Comparison of ENCODE assay signal across 2 fruit fly cellular contexts in genomic region chrX:7691947-7692739, dm6.
TF ChIP-seq lines count a peak whose summit lies in the region.

No protein-coding gene starts in this region.

TF ChIP-seq in whole organism, embryonic, 481 proteins besides CTCF, POLR2A, EP300 and RAD21 (continued from another document and continues in another):
- TF ChIP-seq trh (GFP tag; optimal IDR thresholded peaks at IDR 0.05; lab: Kevin White, UChicago) (peak; percentile 22), vnd (GFP tag; IDR thresholded peaks at IDR 0.05; lab: Robert Waterston, UW; ENCODE audit: partially characterized antibody) (no peak), dimm (GFP tag; IDR thresholded peaks at IDR 0.05; lab: Robert Waterston, UW) (no peak), CG34376 (GFP tag; optimal IDR thresholded peaks at IDR 0.05; lab: Kevin White, UChicago) (no peak), Six4 (GFP tag; optimal IDR thresholded peaks at IDR 0.05; lab: Kevin White, UChicago) (peak; percentile 13), ase (GFP tag; IDR thresholded peaks at IDR 0.05; lab: Robert Waterston, UW) (peak; percentile 47; the same call in 1 of the 3 replicates), CG4854 (GFP tag; optimal IDR thresholded peaks at IDR 0.05; lab: Kevin White, UChicago) (peak; percentile 75), inv (GFP tag; IDR thresholded peaks at IDR 0.05; lab: Robert Waterston, UW; ENCODE audit: partially characterized antibody) (no peak), CG13287 (GFP tag; IDR thresholded peaks at IDR 0.05; lab: Robert Waterston, UW; ENCODE audit: partially characterized antibody) (peak; percentile 35; the same call in 1 of the 2 replicates), Myb (GFP tag; optimal IDR thresholded peaks at IDR 0.05; lab: Kevin White, UChicago) (peak; percentile 36), CG10979 (tag; optimal IDR thresholded peaks at IDR 0.05; lab: Kevin White, UChicago) (peak; percentile 60), Dp (GFP tag; optimal IDR thresholded peaks at IDR 0.05; lab: Kevin White, UChicago) (no peak), CG10267 (tag; optimal IDR thresholded peaks at IDR 0.05; lab: Kevin White, UChicago) (peak; percentile 57), Spps (tag; optimal IDR thresholded peaks at IDR 0.05; lab: Kevin White, UChicago) (peak; percentile 34), lmd (GFP tag; IDR thresholded peaks at IDR 0.05; lab: Robert Waterston, UW) (peak; percentile 72), Fer3 (tag; optimal IDR thresholded peaks at IDR 0.05; lab: Kevin White, UChicago) (peak; percentile 82), ftz-f1 (GFP tag; optimal IDR thresholded peaks at IDR 0.05; lab: Kevin White, UChicago) (peak; percentile 24), esg (GFP tag; conservative IDR thresholded peaks at IDR 0.05; lab: Robert Waterston, UW) (peak; percentile 73), CG12071 (GFP tag; optimal IDR thresholded peaks at IDR 0.05; lab: Kevin White, UChicago) (peak; percentile 39), D19A (tag; optimal IDR thresholded peaks at IDR 0.05; lab: Kevin White, UChicago) (peak; percentile 67), row (GFP tag; IDR thresholded peaks at IDR 0.05; lab: Robert Waterston, UW) (peak; percentile 70), Pdp1 (GFP tag; optimal IDR thresholded peaks at IDR 0.05; lab: Kevin White, UChicago) (peak; percentile 47 to 63), Drgx (GFP tag; IDR thresholded peaks at IDR 0.05; lab: Robert Waterston, UW) (peak; percentile 77), mld (GFP tag; IDR thresholded peaks at IDR 0.05; lab: Robert Waterston, UW; ENCODE audit: partially characterized antibody) (no peak), CG18011 (GFP tag; optimal IDR thresholded peaks at IDR 0.05; lab: Kevin White, UChicago) (peak; percentile 41), Ets65A (GFP tag; lab: Kevin White, UChicago) (peak; percentile 94), CG10462 (GFP tag; optimal IDR thresholded peaks at IDR 0.05; lab: Kevin White, UChicago) (peak; percentile 55), CG1832 (GFP tag; optimal IDR thresholded peaks at IDR 0.05; lab: Kevin White, UChicago) (no peak), lab (GFP tag; optimal IDR thresholded peaks at IDR 0.05; lab: Kevin White, UChicago) (peak; percentile 79), CG8089 (GFP tag; optimal IDR thresholded peaks at IDR 0.05; lab: Kevin White, UChicago) (peak; percentile 16), HLHmδ (GFP tag; optimal IDR thresholded peaks at IDR 0.05; lab: Kevin White, UChicago) (no peak), B-H2 (GFP tag; optimal IDR thresholded peaks at IDR 0.05; lab: Kevin White, UChicago) (peak; percentile 0), dpn (GFP tag; optimal IDR thresholded peaks at IDR 0.05; lab: Kevin White, UChicago) (peak; percentile 58 to 69), dati (GFP tag; IDR thresholded peaks at IDR 0.05; lab: Robert Waterston, UW) (no peak), grn (GFP tag; optimal IDR thresholded peaks at IDR 0.05; lab: Kevin White, UChicago) (no peak), CG15696 (tag; optimal IDR thresholded peaks at IDR 0.05; lab: Kevin White, UChicago) (no peak), CG7963 (GFP tag; IDR thresholded peaks at IDR 0.05; lab: Robert Waterston, UW; ENCODE audit: partially characterized antibody) (no peak), gsb-n (tag; optimal IDR thresholded peaks at IDR 0.05; lab: Kevin White, UChicago) (peak; percentile 44), CG8281 (tag; optimal IDR thresholded peaks at IDR 0.05; lab: Kevin White, UChicago) (peak; percentile 10), az2 (GFP tag; optimal IDR thresholded peaks at IDR 0.05; lab: Kevin White, UChicago) (peak; percentile 42), CG10209 (GFP tag; optimal IDR thresholded peaks at IDR 0.05; lab: Kevin White, UChicago) (peak; percentile 75), H2.0 (GFP tag; IDR thresholded peaks at IDR 0.05; lab: Robert Waterston, UW) (peak; percentile 66), CG12391 (tag; optimal IDR thresholded peaks at IDR 0.05; lab: Kevin White, UChicago) (peak; percentile 76), Camta (GFP tag; optimal IDR thresholded peaks at IDR 0.05; lab: Kevin White, UChicago) (peak; percentile 30), Elba2 (GFP tag; optimal IDR thresholded peaks at IDR 0.05; lab: Kevin White, UChicago) (no peak), CG8478 (optimal IDR thresholded peaks at IDR 0.05; lab: Kevin White, UChicago) (no peak), her (GFP tag; optimal IDR thresholded peaks at IDR 0.05; lab: Kevin White, UChicago) (peak; percentile 53), btn (GFP tag; optimal IDR thresholded peaks at IDR 0.05; lab: Kevin White, UChicago) (no peak), CG8944 (GFP tag; optimal IDR thresholded peaks at IDR 0.05; lab: Kevin White, UChicago) (peak; percentile 39), peb (GFP tag; IDR thresholded peaks at IDR 0.05; lab: Robert Waterston, UW) (no peak), gcm (GFP tag; optimal IDR thresholded peaks at IDR 0.05; lab: Kevin White, UChicago) (peak; percentile 62), CG31365 (tag; optimal IDR thresholded peaks at IDR 0.05; lab: Kevin White, UChicago) (no peak), pzg (GFP tag; optimal IDR thresholded peaks at IDR 0.05; lab: Kevin White, UChicago) (no peak), tap (tag; optimal IDR thresholded peaks at IDR 0.05; lab: Kevin White, UChicago) (peak; percentile 35), CG31224 (GFP tag; IDR thresholded peaks at IDR 0.05; lab: Robert Waterston, UW) (peak; percentile 36; the same call in 1 of the 2 replicates), CG7786 (GFP tag; optimal IDR thresholded peaks at IDR 0.05; lab: Kevin White, UChicago) (peak; percentile 69), Lhr (GFP tag; optimal IDR thresholded peaks at IDR 0.05; lab: Kevin White, UChicago) (no peak), usp (GFP tag; optimal IDR thresholded peaks at IDR 0.05; lab: Kevin White, UChicago) (no peak), CG7556 (GFP tag; optimal IDR thresholded peaks at IDR 0.05; lab: Kevin White, UChicago) (peak; percentile 88), Awh (GFP tag; IDR thresholded peaks at IDR 0.05; lab: Robert Waterston, UW) (no peak), NfI (GFP tag; optimal IDR thresholded peaks at IDR 0.05; lab: Kevin White, UChicago) (peak; percentile 73), CG4360 (GFP tag; IDR thresholded peaks at IDR 0.05; lab: Robert Waterston, UW) (peak; percentile 35; the same call in 1 of the 2 replicates), CG4820 (GFP tag; optimal IDR thresholded peaks at IDR 0.05; lab: Kevin White, UChicago) (peak; percentile 51), Ptx1 (GFP tag; IDR thresholded peaks at IDR 0.05; lab: Robert Waterston, UW) (peak; percentile 75), klu (GFP tag; IDR thresholded peaks at IDR 0.05; lab: Robert Waterston, UW) (peak; percentile 26; the same call in 1 of the 2 replicates), eve (GFP tag; optimal IDR thresholded peaks at IDR 0.05; lab: Kevin White, UChicago) (peak in 1 of 2 experiments; percentile 78)

TF ChIP-seq in whole organism, prepupa, 60 proteins besides CTCF, POLR2A, EP300 and RAD21 (continued from another document):
- TF ChIP-seq CG8119 (GFP tag; IDR thresholded peaks at IDR 0.05; lab: Robert Waterston, UW) (peak; percentile 89), fkh (GFP tag; optimal IDR thresholded peaks at IDR 0.05; lab: Kevin White, UChicago) (peak; percentile 1), CG3919 (GFP tag; optimal IDR thresholded peaks at IDR 0.05; lab: Kevin White, UChicago) (peak; percentile 81), OdsH (GFP tag; optimal IDR thresholded peaks at IDR 0.05; lab: Kevin White, UChicago) (peak; percentile 84), CG11902 (GFP tag; optimal IDR thresholded peaks at IDR 0.05; lab: Kevin White, UChicago) (peak; percentile 71), CG10631 (GFP tag; optimal IDR thresholded peaks at IDR 0.05; lab: Kevin White, UChicago) (peak; percentile 77), CG9139 (GFP tag; optimal IDR thresholded peaks at IDR 0.05; lab: Kevin White, UChicago) (peak; percentile 93), CG8632 (GFP tag; optimal IDR thresholded peaks at IDR 0.05; lab: Kevin White, UChicago) (peak; percentile 84), acj6 (GFP tag; optimal IDR thresholded peaks at IDR 0.05; lab: Kevin White, UChicago) (peak; percentile 79)
